Fruit fly (Drosophila melanogaster): ENCODE measurements around the gene mrt.

The mrt gene

DNA sequence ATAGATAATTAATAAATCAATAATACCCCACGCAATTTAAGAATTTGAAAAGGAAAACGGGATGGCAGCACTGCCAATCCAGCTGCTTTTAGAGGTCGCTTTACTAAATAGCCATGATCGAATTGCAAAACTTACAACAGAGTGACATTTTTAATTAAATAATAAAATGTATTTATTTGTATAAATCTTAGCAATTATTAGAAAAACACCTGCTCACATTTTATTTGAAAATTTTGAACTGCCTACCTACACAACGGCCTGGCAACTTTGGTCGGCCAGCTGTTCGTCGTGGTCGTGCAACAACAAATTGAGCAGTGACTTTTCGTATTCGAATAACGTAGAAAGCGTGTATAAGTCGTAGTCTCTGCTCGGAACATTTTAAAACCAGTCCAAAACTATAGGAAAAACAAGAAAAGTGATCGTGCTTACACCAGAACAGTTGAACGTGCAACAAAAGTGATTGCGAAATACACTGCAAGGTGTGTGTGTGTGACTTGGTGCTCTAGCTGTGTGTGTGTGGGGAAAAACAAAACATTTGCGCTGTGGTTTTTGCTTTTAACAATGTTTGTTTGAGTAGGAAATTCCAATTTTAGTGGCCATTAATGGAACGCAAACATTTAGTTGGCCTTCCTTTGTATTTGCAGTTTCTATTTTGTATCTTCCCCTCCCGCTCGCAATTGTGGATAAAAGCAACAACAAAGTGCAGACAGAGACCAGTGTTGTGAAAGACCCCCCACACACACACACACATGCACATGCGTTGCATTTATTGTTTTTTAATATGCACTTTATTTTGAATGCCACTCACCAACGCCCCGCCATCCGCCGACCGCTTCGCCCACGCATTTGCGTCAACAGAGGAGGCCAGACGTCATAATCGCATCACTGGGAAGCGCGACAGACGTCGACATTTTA lies 7.7 kb downstream of the mrt start, which contains the start of gene CG5938 (continued):
- TF ChIP-seq row (GFP tag; IDR thresholded peaks at IDR 0.05), result peak; percentile 67
- TF ChIP-seq cato (GFP tag; optimal IDR thresholded peaks at IDR 0.05; ENCODE audit: borderline replicate concordance), result peak; percentile 27
- TF ChIP-seq mirr (GFP tag; optimal IDR thresholded peaks at IDR 0.05), result no peak
- no peak for TF ChIP-seq knrl (GFP tag; IDR thresholded peaks at IDR 0.05; ENCODE audit: partially characterized antibody)
- TF ChIP-seq Oli (tag; optimal IDR thresholded peaks at IDR 0.05), result no peak
- peak; percentile 38; the same call in 2 of the 3 replicates for TF ChIP-seq CG34224 (GFP tag; IDR thresholded peaks at IDR 0.05; ENCODE audit: partially characterized antibody)
- no peak for TF ChIP-seq CG43689 (GFP tag; IDR thresholded peaks at IDR 0.05)
- TF ChIP-seq CG5180 (GFP tag; optimal IDR thresholded peaks at IDR 0.05), result no peak
- TF ChIP-seq Pdp1 (GFP tag; optimal IDR thresholded peaks at IDR 0.05), result peak in 1 of 2 experiments; percentile 77
- no peak for TF ChIP-seq CG8359 (GFP tag; optimal IDR thresholded peaks at IDR 0.05; ENCODE audit: borderline replicate concordance)
- TF ChIP-seq Atf-2 (GFP tag; optimal IDR thresholded peaks at IDR 0.05), result no peak
- peak; percentile 48 for TF ChIP-seq CG17385 (GFP tag; optimal IDR thresholded peaks at IDR 0.05)
- TF ChIP-seq CG14710 (tag; optimal IDR thresholded peaks at IDR 0.05), result peak; percentile 58
- no peak for TF ChIP-seq ab (GFP tag; optimal IDR thresholded peaks at IDR 0.05)
- no peak for TF ChIP-seq Optix (GFP tag; IDR thresholded peaks at IDR 0.05)
- TF ChIP-seq lmd (GFP tag; IDR thresholded peaks at IDR 0.05), result no peak
- peak; percentile 27 for TF ChIP-seq lilli (GFP tag; optimal IDR thresholded peaks at IDR 0.05)
- TF ChIP-seq CG3847 (GFP tag; IDR thresholded peaks at IDR 0.05), result peak; percentile 44
- TF ChIP-seq CG8924 (tag; optimal IDR thresholded peaks at IDR 0.05), result peak; percentile 9
- no peak for TF ChIP-seq jumu (GFP tag; optimal IDR thresholded peaks at IDR 0.05)
- peak; percentile 0 for TF ChIP-seq CG17802 (tag; optimal IDR thresholded peaks at IDR 0.05)
- TF ChIP-seq CG17361 (GFP tag; IDR thresholded peaks at IDR 0.05), result peak; percentile 46; the same call in 1 of the 3 replicates
- peak; percentile 50 for TF ChIP-seq CG2712 (tag; optimal IDR thresholded peaks at IDR 0.05)
- peak; percentile 22 for TF ChIP-seq Dek (tag; optimal IDR thresholded peaks at IDR 0.05)
- TF ChIP-seq CHES-1-like (GFP tag; optimal IDR thresholded peaks at IDR 0.05), result no peak
- no peak for TF ChIP-seq Six4 (GFP tag; optimal IDR thresholded peaks at IDR 0.05)
- no peak for TF ChIP-seq CG33557 (GFP tag; optimal IDR thresholded peaks at IDR 0.05)
- TF ChIP-seq esg (GFP tag; conservative IDR thresholded peaks at IDR 0.05), result 0 out of 2 replicates have a peak, but pooled peaks have one; percentile 23
- TF ChIP-seq Antp (GFP tag; optimal IDR thresholded peaks at IDR 0.05), result no peak
- TF ChIP-seq run (tag; optimal IDR thresholded peaks at IDR 0.05), result no peak
- peak; percentile 8 for TF ChIP-seq CG34376 (GFP tag; optimal IDR thresholded peaks at IDR 0.05)
- TF ChIP-seq GATAe (GFP tag; conservative IDR thresholded peaks at IDR 0.05), result no peak
- TF ChIP-seq ash1 (GFP tag; optimal IDR thresholded peaks at IDR 0.05), result no peak
- TF ChIP-seq CG9932 (GFP tag; IDR thresholded peaks at IDR 0.05), result peak; percentile 26; the same call in 1 of the 2 replicates
- TF ChIP-seq CG10543 (GFP tag; optimal IDR thresholded peaks at IDR 0.05), result no peak
- peak; percentile 50; the same call in 1 of the 2 replicates for TF ChIP-seq CG31441 (GFP tag; IDR thresholded peaks at IDR 0.05)
- peak; percentile 62 for TF ChIP-seq CG4360 (GFP tag; IDR thresholded peaks at IDR 0.05)
- TF ChIP-seq so (GFP tag; IDR thresholded peaks at IDR 0.05), result 0 out of 3 replicates have a peak, but pooled peaks have one; percentile 31
- TF ChIP-seq HHEX (GFP tag; optimal IDR thresholded peaks at IDR 0.05), result peak; percentile 0
- TF ChIP-seq CG12659 (GFP tag; optimal IDR thresholded peaks at IDR 0.05), result peak; percentile 35
- TF ChIP-seq Myb (GFP tag; optimal IDR thresholded peaks at IDR 0.05), result peak; percentile 0
- TF ChIP-seq CG11398 (GFP tag; optimal IDR thresholded peaks at IDR 0.05), result no peak
- peak; percentile 40 for TF ChIP-seq Sox102F (GFP tag; optimal IDR thresholded peaks at IDR 0.05)
- 0 out of 4 replicates have a peak, but pooled peaks have one; percentile 9 for TF ChIP-seq Gug (GFP tag; IDR thresholded peaks at IDR 0.05)
- peak; percentile 6 for TF ChIP-seq Blimp-1 (GFP tag; optimal IDR thresholded peaks at IDR 0.05)
- TF ChIP-seq CG8478 (optimal IDR thresholded peaks at IDR 0.05), result peak; percentile 4
- TF ChIP-seq ttk (GFP tag; IDR thresholded peaks at IDR 0.05), result 0 out of 2 replicates have a peak, but pooled peaks have one; percentile 25
- TF ChIP-seq CG17912 (GFP tag; optimal IDR thresholded peaks at IDR 0.05), result no peak
